Worm (Caenorhabditis elegans): ENCODE measurements around the gene ppk-3.

Gene ppk-3

DNA sequence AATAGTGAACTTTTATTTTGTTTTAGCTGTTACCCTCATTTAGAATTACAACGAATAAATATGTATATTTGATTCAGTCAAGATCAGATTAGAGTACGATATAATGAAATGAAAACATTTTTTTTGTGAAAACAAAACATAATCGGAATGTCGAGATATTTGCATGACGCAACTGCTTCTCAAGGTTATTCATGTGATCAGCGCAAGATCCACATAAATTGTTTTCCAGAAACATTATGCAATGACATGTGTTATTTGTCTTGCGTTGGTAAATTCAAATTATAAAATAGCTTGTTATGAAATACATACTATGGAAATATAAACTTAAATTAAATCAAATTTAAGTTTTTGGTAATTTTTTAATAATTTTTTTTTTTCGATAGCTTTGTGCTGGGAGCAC, 24.1 kb upstream of the ppk-3 start:
- TF ChIP-seq cebp-2 (GFP tag; IDR thresholded peaks at IDR 0.05) (no peak), egl-18 (GFP tag; IDR thresholded peaks at IDR 0.05) (no peak), nfya-1 (tag; optimal IDR thresholded peaks at IDR 0.05; ENCODE audit: borderline replicate concordance, insufficient read depth) (no peak), F55B11.4 (tag; optimal IDR thresholded peaks at IDR 0.05; ENCODE audit: borderline replicate concordance, insufficient read depth) (no peak), dpl-1 (GFP tag; optimal IDR thresholded peaks at IDR 0.05) (no peak), unc-62 (GFP tag; optimal IDR thresholded peaks at IDR 0.05) (no peak), Y56A3A.18 (GFP tag; IDR thresholded peaks at IDR 0.05) (no peak)

DNA sequence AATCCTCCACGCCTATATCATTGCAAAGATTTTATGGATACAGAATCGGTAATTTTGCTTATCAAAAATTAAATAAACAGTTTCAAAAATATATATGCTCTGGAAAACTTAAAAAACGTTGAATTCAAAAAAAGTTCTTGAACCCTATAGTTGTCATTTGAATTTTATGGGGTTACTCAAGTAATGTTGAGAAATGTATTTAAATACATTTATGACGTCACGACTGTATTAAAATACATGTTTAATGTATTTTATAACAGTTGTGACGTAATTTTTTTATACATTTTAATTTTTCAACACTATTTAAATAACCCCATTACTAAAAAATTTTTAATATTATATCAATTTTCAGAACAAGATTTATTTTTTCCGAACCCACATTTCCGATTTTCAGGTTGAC, 20.7 kb upstream of the ppk-3 start:
- TF ChIP-seq ceh-40 (GFP tag; IDR thresholded peaks at IDR 0.05), result no peak
- TF ChIP-seq sea-2 (GFP tag; IDR thresholded peaks at IDR 0.05), result no peak
- no peak for TF ChIP-seq ztf-28 (GFP tag; IDR thresholded peaks at IDR 0.05)
- no peak for TF ChIP-seq T07F8.4 (tag; optimal IDR thresholded peaks at IDR 0.05)
- no peak for TF ChIP-seq egrh-3 (GFP tag; IDR thresholded peaks at IDR 0.05)
- TF ChIP-seq hrde-1 (tag; optimal IDR thresholded peaks at IDR 0.05; ENCODE audit: borderline replicate concordance), result no peak
- no peak for TF ChIP-seq F49E8.2 (tag; optimal IDR thresholded peaks at IDR 0.05; ENCODE audit: insufficient read depth)
- no peak for TF ChIP-seq F23B12.7 (tag; optimal IDR thresholded peaks at IDR 0.05; ENCODE audit: insufficient read depth)
- TF ChIP-seq athp-1 (tag; optimal IDR thresholded peaks at IDR 0.05), result no peak
- TF ChIP-seq nhr-27 (tag; optimal IDR thresholded peaks at IDR 0.05), result no peak
- no peak for TF ChIP-seq nhr-80 (tag; optimal IDR thresholded peaks at IDR 0.05)
- TF ChIP-seq mcd-1 (GFP tag; IDR thresholded peaks at IDR 0.05), result no peak

DNA sequence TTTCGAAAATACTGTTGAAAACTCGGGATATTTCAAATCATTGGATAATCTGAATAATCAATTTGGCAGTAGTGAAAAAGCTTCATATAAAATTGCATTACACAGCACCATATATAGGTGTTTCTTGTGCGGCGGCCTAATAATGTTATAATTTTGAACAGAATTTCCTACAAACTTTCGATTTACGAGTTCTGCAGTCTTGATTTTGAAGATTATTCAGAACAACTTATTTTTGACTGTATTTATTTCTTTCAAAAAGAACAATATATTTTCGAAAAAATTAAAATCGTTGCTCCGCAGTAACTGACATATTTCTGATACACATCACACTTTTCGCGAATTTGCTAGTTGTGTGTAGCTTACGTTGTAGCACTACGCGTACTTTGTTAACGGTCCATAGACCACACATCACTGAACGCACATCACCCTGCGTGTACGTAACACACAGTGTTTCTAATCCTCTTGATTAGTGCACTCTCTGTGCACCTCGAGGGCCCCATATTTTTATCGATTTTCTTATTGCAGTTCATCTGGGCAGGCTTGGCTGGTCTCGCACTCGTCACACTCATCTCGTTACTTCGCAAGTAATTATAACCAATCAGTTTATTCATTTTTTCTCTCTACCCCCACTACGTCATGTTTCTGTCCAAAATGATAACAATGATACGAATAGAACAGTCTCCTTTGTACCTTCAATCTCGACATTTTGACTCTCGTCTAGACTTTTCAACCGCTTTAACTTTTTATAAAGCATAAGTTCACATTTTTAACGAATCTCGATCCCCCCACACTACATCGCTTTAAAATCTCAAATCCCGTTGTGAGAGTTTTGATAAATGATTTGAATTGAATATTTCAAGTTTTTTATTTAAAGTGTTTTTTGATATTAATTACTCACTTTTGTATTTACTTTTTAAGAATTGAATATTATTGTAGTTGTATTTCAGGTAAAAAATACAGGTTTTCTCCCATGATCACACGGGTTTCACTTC, 15.4 kb upstream of the ppk-3 start, which contains the start of the genes F11C1.1 and vwa-8:
Gene F11C1.1 (minus strand): TSS at position 51 of the 992 bp plus-strand sequence.
Gene vwa-8 (plus strand): TSS at position 942 of the 992 bp plus-strand sequence.
- TF ChIP-seq hmg-1.2 (GFP tag; IDR thresholded peaks at IDR 0.05) (peak; percentile 39; the same call in 1 of the 2 replicates), nhr-80 (tag; optimal IDR thresholded peaks at IDR 0.05) (peak; percentile 56), cebp-1 (GFP tag; IDR thresholded peaks at IDR 0.05) (no peak), cebp-1 (tag; optimal IDR thresholded peaks at IDR 0.05) (peak; percentile 50), nhr-179 (tag; optimal IDR thresholded peaks at IDR 0.05) (no peak), attf-6 (GFP tag; IDR thresholded peaks at IDR 0.05) (no peak), mcd-1 (GFP tag; IDR thresholded peaks at IDR 0.05) (0 out of 2 replicates have a peak, but pooled peaks have one; percentile 8), ceh-58 (GFP tag; IDR thresholded peaks at IDR 0.05) (no peak), C06A6.2 (GFP tag; conservative IDR thresholded peaks at IDR 0.05) (peak; percentile 58; the same call in 1 of the 2 replicates), lin-40 (tag; optimal IDR thresholded peaks at IDR 0.05) (peak; percentile 41)

DNA sequence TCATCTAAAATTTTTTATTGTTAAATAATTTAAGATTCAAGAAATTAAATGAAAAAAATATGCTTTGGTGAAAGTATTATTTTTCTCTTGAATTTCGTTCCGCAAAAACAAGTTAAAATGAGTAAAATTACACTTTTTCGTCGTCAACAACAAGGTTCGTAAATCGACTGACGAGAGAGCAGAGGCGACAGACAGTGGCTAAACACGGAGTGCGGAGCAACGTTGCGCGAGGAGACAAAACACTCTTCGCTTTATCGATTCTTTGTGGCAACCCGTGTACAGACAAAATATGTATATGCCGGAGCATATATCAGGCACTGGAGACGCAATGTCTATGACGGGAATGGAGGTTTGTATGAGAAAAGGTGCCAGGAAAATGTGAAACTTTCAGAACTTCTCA, 13.8 kb upstream of the ppk-3 start, which contains the start of gene F11C1.7:
Gene F11C1.7 (plus strand): TSS at position 140 of the 400 bp plus-strand sequence.
- TF ChIP-seq attf-3 (GFP tag; conservative IDR thresholded peaks at IDR 0.05), result peak; percentile 86
- TF ChIP-seq nhr-27 (tag; optimal IDR thresholded peaks at IDR 0.05), result no peak
- no peak for TF ChIP-seq nhr-179 (tag; optimal IDR thresholded peaks at IDR 0.05)
- no peak for TF ChIP-seq ceh-79 (tag; optimal IDR thresholded peaks at IDR 0.05)
- TF ChIP-seq dox-1 (GFP tag; IDR thresholded peaks at IDR 0.05), result 0 out of 2 replicates have a peak, but pooled peaks have one; percentile 32
- no peak for TF ChIP-seq attf-6 (GFP tag; IDR thresholded peaks at IDR 0.05)
- TF ChIP-seq nhr-80 (tag; optimal IDR thresholded peaks at IDR 0.05), result peak; percentile 31
- no peak for TF ChIP-seq mes-4 (tag; optimal IDR thresholded peaks at IDR 0.05)
- TF ChIP-seq snpc-1.3 (tag; optimal IDR thresholded peaks at IDR 0.05; ENCODE audit: insufficient read depth), result no peak
- TF ChIP-seq atf-7 (tag; optimal IDR thresholded peaks at IDR 0.05), result no peak
- TF ChIP-seq madf-3 (GFP tag; IDR thresholded peaks at IDR 0.05), result no peak
- no peak for TF ChIP-seq ZK185.1 (tag; optimal IDR thresholded peaks at IDR 0.05; ENCODE audit: poor library complexity, severe bottlenecking)

All from whole organism, young adult.